Worm (Caenorhabditis elegans): ENCODE data around the gene C13F10.1.

DNA sequence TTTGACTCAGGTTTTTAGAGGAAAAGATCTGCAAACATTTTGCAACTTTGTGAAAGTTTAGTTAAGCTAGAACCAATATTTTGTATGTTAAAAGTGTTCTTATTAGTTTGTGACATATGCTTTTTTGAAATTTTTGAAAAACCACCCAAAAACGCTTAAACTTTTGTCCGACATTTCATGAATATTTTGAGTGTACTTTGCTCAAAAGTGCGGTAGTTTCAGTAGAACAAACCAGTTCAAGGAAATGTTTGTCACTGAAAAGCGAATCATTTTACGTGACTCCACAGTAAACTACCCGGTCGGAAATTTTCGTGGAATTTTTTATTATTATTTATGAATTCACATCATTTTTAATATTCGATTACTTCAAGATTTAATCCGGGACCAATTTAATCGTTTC lies 39.3 kb upstream of the C13F10.1 start, which contains the start of gene pitr-5:
- no peak for TF ChIP-seq unc-120 (tag; optimal IDR thresholded peaks at IDR 0.05; ENCODE audit: poor library complexity, severe bottlenecking)
- no peak for TF ChIP-seq snpc-4 (tag; optimal IDR thresholded peaks at IDR 0.05)
- TF ChIP-seq unc-39 (tag; optimal IDR thresholded peaks at IDR 0.05), result no peak
- TF ChIP-seq elt-1 (tag; optimal IDR thresholded peaks at IDR 0.05; ENCODE audit: borderline replicate concordance, insufficient read depth), result no peak
- no peak for TF ChIP-seq lsy-2 (tag; optimal IDR thresholded peaks at IDR 0.05)
